Fruit fly (Drosophila melanogaster) Kc167 (cell line): ENCODE measurements around the gene CG14062.

Source experiments
- h ChIP-seq: fragments of >200 bp; optimal IDR thresholded peaks from 3 replicates; lab custom pipeline; 2018; ENCODE audit warnings: missing external identifiers
- ttk ChIP-seq: sonication (Bioruptor generic); optimal IDR thresholded peaks from 2 replicates; lab custom pipeline; 2017; ENCODE audit warnings: missing external identifiers

DNA sequence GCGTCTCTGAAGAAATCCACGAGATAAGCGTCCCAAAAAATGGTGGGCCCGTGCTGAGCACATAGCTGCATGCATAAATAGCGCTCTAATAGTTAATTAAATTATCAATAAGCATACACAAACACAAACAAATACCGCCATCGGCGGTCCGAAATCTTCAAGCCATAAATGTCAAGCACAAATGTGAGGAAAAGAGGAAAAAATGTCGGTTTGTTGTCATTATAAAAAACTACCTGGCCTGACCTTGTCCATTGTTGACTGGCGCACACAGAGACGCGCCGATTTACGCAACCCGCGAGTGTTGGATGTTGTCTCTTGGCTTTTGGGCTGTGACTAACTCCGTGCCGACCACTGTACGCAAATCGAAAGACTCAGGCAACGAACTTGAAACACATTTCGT is 45.3 kb upstream of the CG14062 start:
- TF ChIP-seq ttk (lab: Kevin White, UChicago): no peak
- no peak for TF ChIP-seq h (lab: Kevin White, UChicago)
